Worm (Caenorhabditis elegans) whole organism, midembryonic: Measurements from ENCODE around the gene srv-6.

Source experiments
- T22C8.4 ChIP-seq: fragments of 200-800 bp; sonication (Bioruptor generic); IDR thresholded peaks from 2 replicates; pipeline ENCODE4 v1.3.6; 2022; ENCODE audit warnings: missing genetic modification characterization, missing compliant biosample characterization
- cog-1 ChIP-seq: sonication (generic microtip); optimal IDR thresholded peaks from 2 replicates; lab custom pipeline; 2016; ENCODE audit warnings: missing genetic modification characterization, missing compliant biosample characterization
- flt-1 ChIP-seq: fragments of 200-800 bp; sonication (Bioruptor generic); IDR thresholded peaks from 2 replicates; pipeline ENCODE4 v1.3.6; 2022; ENCODE audit warnings: missing genetic modification characterization, missing compliant biosample characterization
- klf-2 ChIP-seq: fragments of 200-800 bp; sonication (Bioruptor generic); conservative IDR thresholded peaks from 2 replicates; pipeline ENCODE4 v1.3.6; 2022; ENCODE audit warnings: missing genetic modification reagents, missing genetic modification characterization, missing compliant biosample characterization
- med-1 ChIP-seq: sonication (generic microtip); optimal IDR thresholded peaks from 2 replicates; lab custom pipeline; 2017; ENCODE audit warnings: missing genetic modification characterization, mild to moderate bottlenecking, missing compliant biosample characterization, antibody characterized with exemption, missing genetic modification reagents; ENCODE audit not compliant: insufficient read depth
- ref-1 ChIP-seq: fragments of 200-800 bp; sonication (Bioruptor generic); conservative IDR thresholded peaks from 2 replicates; pipeline ENCODE4 v1.3.6; 2022; ENCODE audit warnings: missing genetic modification reagents, missing genetic modification characterization, missing compliant biosample characterization
- tab-1 ChIP-seq: fragments of 200-800 bp; sonication (Bioruptor generic); IDR thresholded peaks from 2 replicates; pipeline ENCODE4 v1.3.6; 2022; ENCODE audit warnings: missing genetic modification characterization, missing compliant biosample characterization
- ztf-23 ChIP-seq: fragments of 200-800 bp; sonication (Bioruptor generic); IDR thresholded peaks from 2 replicates; pipeline ENCODE4 v1.3.6; 2022; ENCODE audit warnings: missing genetic modification reagents, missing genetic modification characterization, missing compliant biosample characterization
- ztf-29 ChIP-seq: fragments of 200-800 bp; sonication (Bioruptor generic); IDR thresholded peaks from 2 replicates; pipeline ENCODE4 v1.3.6; 2022; ENCODE audit warnings: missing genetic modification reagents, missing genetic modification characterization, missing compliant biosample characterization

DNA sequence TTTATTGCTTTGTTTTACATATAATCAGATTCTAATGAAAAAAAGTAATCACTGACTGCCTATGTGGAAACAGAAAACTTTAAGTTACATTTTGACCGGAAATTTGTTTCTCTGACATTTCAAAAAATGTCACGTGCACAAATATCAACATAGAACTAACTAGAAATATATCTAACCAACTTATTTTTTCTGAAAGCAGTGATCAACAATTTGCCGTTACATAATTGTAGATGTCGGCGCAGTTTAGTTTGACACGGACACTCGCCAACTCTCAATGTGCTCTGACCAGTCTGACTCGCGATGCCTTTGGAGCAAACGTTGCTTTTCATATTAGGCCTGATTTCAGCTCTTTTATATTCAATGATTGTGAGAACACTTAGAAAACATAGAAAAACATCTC, at the start of gene srv-6:
- TF ChIP-seq ztf-29 (GFP tag; lab: Robert Waterston, UW) (no peak), klf-2 (GFP tag; lab: Robert Waterston, UW) (no peak), tab-1 (GFP tag; lab: Robert Waterston, UW) (no peak), T22C8.4 (GFP tag; lab: Robert Waterston, UW) (no peak), flt-1 (GFP tag; lab: Robert Waterston, UW) (no peak), cog-1 (tag; lab: Kevin White, UChicago) (no peak), ref-1 (GFP tag; lab: Robert Waterston, UW) (no peak), ztf-23 (GFP tag; lab: Robert Waterston, UW) (no peak), med-1 (GFP tag; lab: Kevin White, UChicago) (no peak)
